Fruit fly (Drosophila melanogaster): Measurements from ENCODE around the gene CG46320.

- no peak for TF ChIP-seq cnc (optimal IDR thresholded peaks at IDR 0.05)
- TF ChIP-seq CG7101 (tag; optimal IDR thresholded peaks at IDR 0.05): no peak
- TF ChIP-seq bab1 (GFP tag; optimal IDR thresholded peaks at IDR 0.05): peak; percentile 60
Measured at dm6 chr3L:5749616-5750336, 85.9 kb downstream of the CG46320 start.

Measured in whole organism, adult.